Worm (Caenorhabditis elegans) whole organism, L3 larva: ENCODE measurements around the gene cts-1.

Source experiments
- R02D3.7 ChIP-seq: fragments of 150-350 bp; optimal IDR thresholded peaks from 2 replicates; lab custom pipeline; 2014; ENCODE audit warnings: missing biosample characterization, missing genetic modification characterization
- ama-1 ChIP-seq: fragments of 150-350 bp; optimal IDR thresholded peaks from 2 replicates; lab custom pipeline; 2018
- ceh-16 ChIP-seq: sonication (generic microtip); optimal IDR thresholded peaks from 2 replicates; lab custom pipeline; 2017; ENCODE audit warnings: missing biosample characterization, missing genetic modification characterization
- ceh-82 ChIP-seq: fragments of 150-350 bp; optimal IDR thresholded peaks from 2 replicates; lab custom pipeline; 2014; ENCODE audit warnings: missing biosample characterization, missing genetic modification characterization
- egl-27 ChIP-seq: sonication (generic microtip); optimal IDR thresholded peaks from 4 replicates; lab custom pipeline; 2017; ENCODE audit warnings: missing biosample characterization, missing genetic modification reagents, missing genetic modification characterization
- elt-3 ChIP-seq, 3 experiments: fragments of 150-350 bp in 1 of 3; sonication (generic microtip) in 2 of 3; optimal IDR thresholded peaks; 2 replicates in 2 of 3; 4 replicates in 1 of 3; lab custom pipeline; 2014 to 2017; ENCODE audit warnings: missing biosample characterization in 3 of 3, missing genetic modification characterization in 3 of 3
- jun-1 ChIP-seq: fragments of 150-350 bp; optimal IDR thresholded peaks from 2 replicates; lab custom pipeline; 2014; ENCODE audit warnings: missing biosample characterization, missing genetic modification reagents, missing genetic modification characterization
- lin-39 ChIP-seq: fragments of 150-350 bp; optimal IDR thresholded peaks from 2 replicates; lab custom pipeline; 2018; ENCODE audit warnings: missing biosample characterization, missing genetic modification reagents, missing genetic modification characterization
- nhr-25 ChIP-seq: sonication (generic microtip); optimal IDR thresholded peaks from 2 replicates; lab custom pipeline; 2017; ENCODE audit warnings: missing biosample characterization, missing genetic modification characterization
- nhr-76 ChIP-seq: fragments of 150-350 bp; sonication (generic microtip); optimal IDR thresholded peaks from 5 replicates; lab custom pipeline; 2014; ENCODE audit warnings: missing biosample characterization, missing genetic modification characterization
- pha-4 ChIP-seq: fragments of 150-350 bp; optimal IDR thresholded peaks from 2 replicates; lab custom pipeline; 2014; ENCODE audit warnings: missing biosample characterization, missing genetic modification reagents, missing genetic modification characterization
- skn-1 ChIP-seq: fragments of 150-350 bp; optimal IDR thresholded peaks from 2 replicates; lab custom pipeline; 2014; ENCODE audit warnings: missing biosample characterization, missing genetic modification characterization
- unc-62 ChIP-seq: fragments of 150-350 bp; sonication (generic microtip); optimal IDR thresholded peaks from 4 replicates; lab custom pipeline; 2014; ENCODE audit warnings: missing biosample characterization, missing genetic modification reagents, missing genetic modification characterization
- ztf-11 ChIP-seq: fragments of 150-350 bp; optimal IDR thresholded peaks from 2 replicates; lab custom pipeline; 2014; ENCODE audit warnings: missing biosample characterization, missing genetic modification characterization

- TF ChIP-seq ceh-82 (tag; lab: Kevin White, UChicago), result no peak
- no peak for TF ChIP-seq egl-27 (tag; lab: Kevin White, UChicago)
- TF ChIP-seq unc-62 (GFP tag; lab: Kevin White, UChicago), result no peak
- no peak for TF ChIP-seq elt-3 (tag; optimal IDR thresholded peaks at IDR 0.05; lab: Kevin White, UChicago)
- no peak for TF ChIP-seq nhr-25 (tag; lab: Kevin White, UChicago)
- no peak for TF ChIP-seq lin-39
- TF ChIP-seq ztf-11 (tag; lab: Kevin White, UChicago), result no peak
- no peak for TF ChIP-seq nhr-76 (tag; lab: Kevin White, UChicago)
- no peak for TF ChIP-seq ceh-16 (tag; lab: Kevin White, UChicago)
- no peak for TF ChIP-seq pha-4 (tag; lab: Kevin White, UChicago)
- no peak for TF ChIP-seq jun-1
- TF ChIP-seq ama-1 (lab: Kevin White, UChicago), result no peak
- TF ChIP-seq skn-1 (tag; lab: Kevin White, UChicago), result no peak
- no peak for TF ChIP-seq R02D3.7 (tag; lab: Kevin White, UChicago)
These were observed 20.5 kb downstream of the cts-1 start for ce11 chrIII:10195911-10196310.
